Worm (Caenorhabditis elegans) whole organism, young adult: Measurements from ENCODE around the gene efhc-1.

Experiments used
- die-1 ChIP-seq: sonication (generic microtip); optimal IDR thresholded peaks from 2 replicates; lab custom pipeline; 2016; ENCODE audit warnings: missing genotype, mild to moderate bottlenecking, missing genetic modification characterization, missing compliant biosample characterization
- lin-35 ChIP-seq, 3 experiments: fragments of 150-350 bp in 2 of 3; sonication (generic microtip) in 1 of 3; optimal IDR thresholded peaks; 2 replicates each; lab custom pipeline; 2014 to 2018; ENCODE audit warnings: missing biosample characterization in 3 of 3, missing genetic modification characterization in 3 of 3, missing genetic modification reagents in 3 of 3
- lir-1 ChIP-seq: fragments of 200-800 bp; sonication (Bioruptor generic); conservative IDR thresholded peaks from 2 replicates; pipeline ENCODE4 v1.3.6; 2022; ENCODE audit warnings: missing genetic modification reagents, missing genetic modification characterization, missing compliant biosample characterization
- zfh-2 ChIP-seq: fragments of 200-800 bp; sonication (Bioruptor generic); conservative IDR thresholded peaks from 2 replicates; pipeline ENCODE4 v1.3.6; 2022; ENCODE audit warnings: missing genetic modification reagents, missing genetic modification characterization, missing compliant biosample characterization

DNA sequence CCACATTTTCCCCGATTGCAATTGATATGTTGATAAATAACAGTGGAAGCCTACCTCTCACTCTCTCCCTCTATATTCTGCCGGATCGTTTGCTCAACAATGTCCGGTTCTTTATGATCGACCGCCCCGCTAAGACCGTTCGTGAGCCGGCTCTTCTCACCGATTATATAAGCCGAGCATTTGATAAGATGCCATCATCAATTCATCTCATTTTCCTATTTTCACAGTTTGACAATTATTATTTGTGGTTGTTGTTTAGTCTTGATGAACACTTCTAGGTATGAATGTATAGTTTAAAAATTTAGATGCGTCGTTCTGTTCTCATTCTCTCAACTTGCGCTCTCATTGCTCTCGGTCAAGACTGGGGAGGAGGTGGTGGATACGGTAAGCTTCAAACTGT, 22.0 kb upstream of the efhc-1 start, which contains the start of gene idpa-3:
- TF ChIP-seq zfh-2 (GFP tag; lab: Robert Waterston, UW) (no peak), lir-1 (GFP tag; lab: Robert Waterston, UW) (no peak), die-1 (no peak), lin-35 (GFP tag; optimal IDR thresholded peaks at IDR 0.05; lab: Kevin White, UChicago) (no peak)
